Fruit fly (Drosophila melanogaster) whole organism, wandering third instar larva: ENCODE data around the gene PH4alphaNE2.

Source experiments
- Abd-B ChIP-seq: fragments of >200 bp; optimal IDR thresholded peaks from 2 replicates; lab custom pipeline; 2017; ENCODE audit warnings: missing biosample characterization, missing genetic modification characterization
- CG32264 ChIP-seq: fragments of 200-800 bp; sonication (Bioruptor generic); optimal IDR thresholded peaks from 2 replicates; lab custom pipeline; 2016; ENCODE audit warnings: missing biosample characterization, missing genetic modification characterization
- CG9705 ChIP-seq: fragments of 200-800 bp; sonication (Bioruptor generic); optimal IDR thresholded peaks from 2 replicates; lab custom pipeline; 2018; ENCODE audit warnings: missing biosample characterization, mild to moderate bottlenecking, missing genetic modification characterization
- CrebA ChIP-seq: fragments of 200-800 bp; sonication (Bioruptor generic); optimal IDR thresholded peaks from 2 replicates; lab custom pipeline; 2016; ENCODE audit warnings: missing biosample characterization, mild to moderate bottlenecking, missing genetic modification characterization, borderline replicate concordance
- GATAd ChIP-seq: sonication (Bioruptor generic); optimal IDR thresholded peaks from 2 replicates; lab custom pipeline; 2016; ENCODE audit warnings: missing biosample characterization, missing genetic modification characterization
- Hnf4 ChIP-seq: fragments of 200-800 bp; sonication (Bioruptor generic); optimal IDR thresholded peaks from 2 replicates; lab custom pipeline; 2016; ENCODE audit warnings: missing biosample characterization, mild to moderate bottlenecking, missing genetic modification characterization
- Hr83 ChIP-seq: fragments of 200-300 bp; sonication (Bioruptor generic); optimal IDR thresholded peaks from 2 replicates; lab custom pipeline; 2016; ENCODE audit warnings: missing biosample characterization, mild to moderate bottlenecking, missing genetic modification characterization, moderate library complexity; ENCODE audit not compliant: poor library complexity, severe bottlenecking
- Jra ChIP-seq: sonication (Bioruptor generic); optimal IDR thresholded peaks from 2 replicates; lab custom pipeline; 2016; ENCODE audit warnings: missing biosample characterization, missing genetic modification characterization
- Mio ChIP-seq: sonication (Bioruptor generic); optimal IDR thresholded peaks from 2 replicates; lab custom pipeline; 2016; ENCODE audit warnings: missing biosample characterization, missing genetic modification characterization
- Myc ChIP-seq: fragments of >200 bp; optimal IDR thresholded peaks from 2 replicates; lab custom pipeline; 2017
- N ChIP-seq: fragments of >200 bp; optimal IDR thresholded peaks from 2 replicates; lab custom pipeline; 2018; ENCODE audit warnings: missing biosample characterization, missing external identifiers, missing genetic modification characterization
- OdsH ChIP-seq: fragments of 200-800 bp; sonication (Bioruptor generic); optimal IDR thresholded peaks from 2 replicates; lab custom pipeline; 2016; ENCODE audit warnings: missing biosample characterization, mild to moderate bottlenecking, missing genetic modification characterization
- Rel ChIP-seq, 2 experiments: fragments of 200-800 bp; sonication (Bioruptor generic) in 1 of 2; optimal IDR thresholded peaks; 2 replicates in 1 of 2; 3 replicates in 1 of 2; lab custom pipeline; 2016 to 2019; ENCODE audit warnings: mild to moderate bottlenecking in 2 of 2, missing biosample characterization in 2 of 2, missing genetic modification characterization in 2 of 2, moderate library complexity in 1 of 2
- Sp1 ChIP-seq: fragments of 200-800 bp; sonication (Bioruptor generic); optimal IDR thresholded peaks from 3 replicates; lab custom pipeline; 2019; ENCODE audit warnings: missing biosample characterization, mild to moderate bottlenecking, missing genetic modification characterization, moderate library complexity
- Vsx2 ChIP-seq: fragments of 200-300, 225-300 bp; sonication (Bioruptor generic); optimal IDR thresholded peaks from 2 replicates; lab custom pipeline; 2018; ENCODE audit warnings: missing biosample characterization, missing genetic modification characterization; ENCODE audit not compliant: partially characterized antibody
- br ChIP-seq: fragments of 200-800 bp; sonication (Bioruptor generic); optimal IDR thresholded peaks from 2 replicates; lab custom pipeline; 2016; ENCODE audit warnings: missing biosample characterization, missing genetic modification characterization
- brk ChIP-seq: fragments of 200-800 bp; sonication (Bioruptor generic); optimal IDR thresholded peaks from 2 replicates; lab custom pipeline; 2016; ENCODE audit warnings: missing biosample characterization, mild to moderate bottlenecking, missing genetic modification characterization
- dmrt93B ChIP-seq: fragments of 200-800 bp; sonication (Bioruptor generic); optimal IDR thresholded peaks from 2 replicates; lab custom pipeline; 2018; ENCODE audit warnings: missing biosample characterization, mild to moderate bottlenecking, missing genetic modification characterization
- dsf ChIP-seq: sonication (Bioruptor generic); optimal IDR thresholded peaks from 2 replicates; lab custom pipeline; 2016; ENCODE audit warnings: missing biosample characterization, missing genetic modification characterization, borderline replicate concordance
- ey ChIP-seq: fragments of 200-800 bp; sonication (Bioruptor generic); optimal IDR thresholded peaks from 2 replicates; lab custom pipeline; 2016; ENCODE audit warnings: missing biosample characterization, missing genetic modification characterization
- foxo ChIP-seq, 2 experiments: fragments of 200-800 bp; sonication (Bioruptor generic); optimal IDR thresholded peaks; 2 replicates in 1 of 2; 3 replicates in 1 of 2; lab custom pipeline; 2016 to 2017; ENCODE audit warnings: missing biosample characterization in 2 of 2, missing genetic modification characterization in 2 of 2
- fru ChIP-seq: fragments of 200-800 bp; sonication (Bioruptor generic); optimal IDR thresholded peaks from 3 replicates; lab custom pipeline; 2016; ENCODE audit warnings: missing biosample characterization, mild to moderate bottlenecking, missing genetic modification characterization
- h ChIP-seq: fragments of 200-800 bp; sonication (Bioruptor generic); optimal IDR thresholded peaks from 3 replicates; lab custom pipeline; 2016; ENCODE audit warnings: missing biosample characterization, mild to moderate bottlenecking, missing genetic modification characterization
- jim ChIP-seq: fragments of 175-275, 200-325 bp; sonication (Bioruptor generic); optimal IDR thresholded peaks from 2 replicates; lab custom pipeline; 2016; ENCODE audit warnings: missing biosample characterization, mild to moderate bottlenecking, missing genetic modification characterization
- lola ChIP-seq: fragments of >200 bp; optimal IDR thresholded peaks from 2 replicates; lab custom pipeline; 2017; ENCODE audit warnings: missing biosample characterization, missing genetic modification characterization
- pan ChIP-seq: fragments of >200 bp; optimal IDR thresholded peaks from 2 replicates; lab custom pipeline; 2017
- rgr ChIP-seq: fragments of 200-800 bp; sonication (Bioruptor generic); optimal IDR thresholded peaks from 3 replicates; lab custom pipeline; 2016; ENCODE audit warnings: missing biosample characterization, mild to moderate bottlenecking, missing genetic modification characterization
- sage ChIP-seq: fragments of 200-800 bp; sonication (Bioruptor generic); optimal IDR thresholded peaks from 2 replicates; lab custom pipeline; 2016; ENCODE audit warnings: missing biosample characterization, mild to moderate bottlenecking, missing genetic modification characterization
- sv ChIP-seq: fragments of 200-800 bp; sonication (Bioruptor generic); optimal IDR thresholded peaks from 3 replicates; lab custom pipeline; 2016; ENCODE audit warnings: missing biosample characterization, missing genetic modification characterization
- usp ChIP-seq: fragments of >200 bp; optimal IDR thresholded peaks from 2 replicates; lab custom pipeline; 2017; ENCODE audit warnings: missing biosample characterization, missing genetic modification characterization
- woc ChIP-seq: sonication (Bioruptor generic); optimal IDR thresholded peaks from 2 replicates; lab custom pipeline; 2016; ENCODE audit warnings: missing biosample characterization, mild to moderate bottlenecking, missing genetic modification characterization

The PH4alphaNE2 gene

dm6 chr3R:30529570-30529969 lies 17.6 kb upstream of the PH4alphaNE2 start:
- TF ChIP-seq Sp1 (GFP tag; lab: Kevin White, UChicago) (no peak), OdsH (GFP tag; lab: Kevin White, UChicago) (no peak), foxo (GFP tag; optimal IDR thresholded peaks at IDR 0.05; lab: Kevin White, UChicago) (no peak), Vsx2 (no peak), pan (no peak), N (GFP tag; lab: Kevin White, UChicago) (no peak), dsf (GFP tag; lab: Kevin White, UChicago) (no peak), Abd-B (GFP tag; lab: Kevin White, UChicago) (no peak), Hr83 (GFP tag; lab: Kevin White, UChicago) (no peak)
- TF ChIP-seq, all 38 proteins: peak for 0

dm6 chr3R:30528692-30529305 lies 16.8 kb upstream of the PH4alphaNE2 start:
- TF ChIP-seq rgr (GFP tag; lab: Kevin White, UChicago) (no peak), h (GFP tag; lab: Kevin White, UChicago) (no peak), Mio (GFP tag; lab: Kevin White, UChicago) (no peak), foxo (GFP tag; optimal IDR thresholded peaks at IDR 0.05; lab: Kevin White, UChicago) (no peak), br (no peak), woc (GFP tag; lab: Kevin White, UChicago) (no peak), Abd-B (GFP tag; lab: Kevin White, UChicago) (peak; percentile 36), lola (GFP tag; lab: Kevin White, UChicago) (peak; percentile 85), sage (no peak), GATAd (GFP tag; lab: Kevin White, UChicago) (no peak), brk (GFP tag; lab: Kevin White, UChicago) (no peak), Rel (GFP tag; optimal IDR thresholded peaks at IDR 0.05; lab: Kevin White, UChicago) (no peak), Rel (tag; optimal IDR thresholded peaks at IDR 0.05; lab: Kevin White, UChicago) (no peak), CG9705 (GFP tag; lab: Kevin White, UChicago) (no peak), OdsH (GFP tag; lab: Kevin White, UChicago) (no peak), Hnf4 (no peak), CrebA (GFP tag; lab: Kevin White, UChicago) (no peak), Jra (GFP tag; lab: Kevin White, UChicago) (no peak), Sp1 (GFP tag; lab: Kevin White, UChicago) (no peak), N (GFP tag; lab: Kevin White, UChicago) (peak; percentile 67), CG32264 (GFP tag; lab: Kevin White, UChicago) (no peak), ey (GFP tag; lab: Kevin White, UChicago) (no peak), usp (GFP tag; lab: Kevin White, UChicago) (no peak), Myc (lab: Kevin White, UChicago) (peak; percentile 23), Vsx2 (no peak), dsf (GFP tag; lab: Kevin White, UChicago) (no peak), fru (no peak), dmrt93B (GFP tag; lab: Kevin White, UChicago) (no peak), sv (GFP tag; lab: Kevin White, UChicago) (no peak)
- TF ChIP-seq, all 38 proteins: peak for 4

dm6 chr3R:30526799-30527465 lies 14.9 kb upstream of the PH4alphaNE2 start, which contains the start of gene jdp:
Gene jdp, minus strand, starts transcription at chr3R:30527037.
- peak; percentile 0 for TF ChIP-seq Hnf4
- no peak for TF ChIP-seq Abd-B (GFP tag; lab: Kevin White, UChicago)
- TF ChIP-seq dmrt93B (GFP tag; lab: Kevin White, UChicago), result no peak
- TF ChIP-seq jim (GFP tag; lab: Kevin White, UChicago), result peak; percentile 42
- peak; percentile 45 for TF ChIP-seq Rel (GFP tag; optimal IDR thresholded peaks at IDR 0.05; lab: Kevin White, UChicago)
- peak; percentile 99 for TF ChIP-seq Rel (tag; optimal IDR thresholded peaks at IDR 0.05; lab: Kevin White, UChicago)
- TF ChIP-seq Sp1 (GFP tag; lab: Kevin White, UChicago), result no peak

- TF ChIP-seq jim (GFP tag; lab: Kevin White, UChicago) (no peak), Myc (lab: Kevin White, UChicago) (no peak), lola (GFP tag; lab: Kevin White, UChicago) (no peak), brk (GFP tag; lab: Kevin White, UChicago) (no peak), Sp1 (GFP tag; lab: Kevin White, UChicago) (no peak), N (GFP tag; lab: Kevin White, UChicago) (no peak)
Measured at dm6 chr3R:30525629-30526028, 13.6 kb upstream of the PH4alphaNE2 start.
